Fruit fly (Drosophila melanogaster): Measurements from ENCODE around the gene CG11586.

DNA sequence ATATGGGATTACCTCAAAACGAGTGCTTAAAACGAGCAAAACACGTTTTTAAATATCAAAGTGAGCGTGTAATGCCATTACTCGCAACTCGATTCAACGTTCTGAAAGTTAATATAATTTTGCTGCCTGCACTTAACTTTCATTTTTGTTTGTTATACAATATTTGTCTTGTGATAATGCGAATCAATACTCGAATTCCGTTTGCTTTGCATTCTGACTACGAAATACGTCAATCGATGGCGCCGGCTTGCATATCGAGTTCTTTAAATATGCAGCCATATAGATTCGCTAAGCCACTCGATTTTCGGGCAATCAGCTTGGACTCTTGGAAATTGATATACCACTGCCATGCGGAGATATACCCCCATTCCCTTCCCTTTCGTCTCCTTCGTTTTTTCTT is 41.6 kb downstream of the CG11586 start:
- TF ChIP-seq woc (GFP tag; optimal IDR thresholded peaks at IDR 0.05) (no peak), Hr78 (GFP tag; optimal IDR thresholded peaks at IDR 0.05) (no peak), Abd-B (GFP tag; optimal IDR thresholded peaks at IDR 0.05) (no peak), psq (GFP tag; optimal IDR thresholded peaks at IDR 0.05) (peak; percentile 4), fru (GFP tag; optimal IDR thresholded peaks at IDR 0.05) (peak; percentile 58), Mio (GFP tag; optimal IDR thresholded peaks at IDR 0.05) (no peak), Hnf4 (GFP tag; optimal IDR thresholded peaks at IDR 0.05) (peak; percentile 40), Dfd (GFP tag; optimal IDR thresholded peaks at IDR 0.05) (no peak), usp (GFP tag; optimal IDR thresholded peaks at IDR 0.05) (no peak), pan (optimal IDR thresholded peaks at IDR 0.05) (no peak), jim (GFP tag; optimal IDR thresholded peaks at IDR 0.05) (no peak), CG32264 (GFP tag; optimal IDR thresholded peaks at IDR 0.05) (no peak), lola (GFP tag; optimal IDR thresholded peaks at IDR 0.05) (no peak), OdsH (GFP tag; optimal IDR thresholded peaks at IDR 0.05) (peak; percentile 34)

Data from whole organism, wandering third instar larva.